Fruit fly (Drosophila melanogaster): ENCODE data around the gene CG6638.

The CG6638 gene

dm6 chr3L:8546355-8546771, 29.5 kb downstream of the CG6638 start (continued):
- peak; percentile 58 for TF ChIP-seq shn (GFP tag; optimal IDR thresholded peaks at IDR 0.05)
- no peak for TF ChIP-seq klu (GFP tag; IDR thresholded peaks at IDR 0.05)
- no peak for TF ChIP-seq CG11696 (GFP tag; IDR thresholded peaks at IDR 0.05)
- no peak for TF ChIP-seq Doc3 (GFP tag; IDR thresholded peaks at IDR 0.05; ENCODE audit: partially characterized antibody)
- TF ChIP-seq HLHmδ (GFP tag; optimal IDR thresholded peaks at IDR 0.05), result no peak
- no peak for TF ChIP-seq eve (GFP tag; optimal IDR thresholded peaks at IDR 0.05)
- TF ChIP-seq GATAe (GFP tag; conservative IDR thresholded peaks at IDR 0.05), result no peak
- no peak for TF ChIP-seq CG6854 (GFP tag; optimal IDR thresholded peaks at IDR 0.05)
- TF ChIP-seq CG2875 (GFP tag; optimal IDR thresholded peaks at IDR 0.05), result no peak
- no peak for TF ChIP-seq maf-S (GFP tag; optimal IDR thresholded peaks at IDR 0.05)
- TF ChIP-seq CG10979 (tag; optimal IDR thresholded peaks at IDR 0.05), result no peak
- no peak for TF ChIP-seq gcm (GFP tag; optimal IDR thresholded peaks at IDR 0.05)
- no peak for TF ChIP-seq Ptx1 (GFP tag; IDR thresholded peaks at IDR 0.05)
- TF ChIP-seq Dbx (GFP tag; IDR thresholded peaks at IDR 0.05), result peak; percentile 76; the same call in 2 of the 3 replicates
- TF ChIP-seq ERR (GFP tag; optimal IDR thresholded peaks at IDR 0.05), result no peak
- no peak for TF ChIP-seq CG7271 (tag; optimal IDR thresholded peaks at IDR 0.05)
- TF ChIP-seq sim (GFP tag; IDR thresholded peaks at IDR 0.05), result no peak
- no peak for TF ChIP-seq pita (GFP tag; optimal IDR thresholded peaks at IDR 0.05)
- peak; percentile 94 for TF ChIP-seq Trl (optimal IDR thresholded peaks at IDR 0.05)
- TF ChIP-seq Trl (GFP tag; optimal IDR thresholded peaks at IDR 0.05), result no peak
- TF ChIP-seq CG2129 (GFP tag; IDR thresholded peaks at IDR 0.05; ENCODE audit: partially characterized antibody), result no peak
- no peak for TF ChIP-seq bcd (GFP tag; optimal IDR thresholded peaks at IDR 0.05)
- TF ChIP-seq dmrt99B (tag; optimal IDR thresholded peaks at IDR 0.05), result no peak
- 0 out of 2 replicates have a peak, but pooled peaks have one; percentile 16 for TF ChIP-seq CG10321 (GFP tag; IDR thresholded peaks at IDR 0.05)
- no peak for TF ChIP-seq cad (GFP tag; optimal IDR thresholded peaks at IDR 0.05)
- peak; percentile 24 for TF ChIP-seq caup (GFP tag; optimal IDR thresholded peaks at IDR 0.05; ENCODE audit: severe bottlenecking)
- no peak for TF ChIP-seq CG3065 (GFP tag; optimal IDR thresholded peaks at IDR 0.05)
- TF ChIP-seq CG17612 (GFP tag; IDR thresholded peaks at IDR 0.05), result no peak
- no peak for TF ChIP-seq Atf-2 (GFP tag; optimal IDR thresholded peaks at IDR 0.05)
- TF ChIP-seq Nf-YA (GFP tag; IDR thresholded peaks at IDR 0.05), result 0 out of 2 replicates have a peak, but pooled peaks have one; percentile 11
- TF ChIP-seq CG15269 (tag; optimal IDR thresholded peaks at IDR 0.05), result no peak
- no peak for TF ChIP-seq CG10366 (GFP tag; IDR thresholded peaks at IDR 0.05)
- no peak for TF ChIP-seq CG18476 (GFP tag; optimal IDR thresholded peaks at IDR 0.05)
- no peak for TF ChIP-seq CG1647 (GFP tag; optimal IDR thresholded peaks at IDR 0.05)
- TF ChIP-seq CG10543 (GFP tag; optimal IDR thresholded peaks at IDR 0.05), result peak; percentile 58
- TF ChIP-seq az2 (GFP tag; optimal IDR thresholded peaks at IDR 0.05), result no peak
- TF ChIP-seq ara (GFP tag; IDR thresholded peaks at IDR 0.05), result no peak
- TF ChIP-seq CG2199 (GFP tag; IDR thresholded peaks at IDR 0.05), result 0 out of 3 replicates have a peak, but pooled peaks have one; percentile 34
- peak; percentile 62 for TF ChIP-seq corto (GFP tag; optimal IDR thresholded peaks at IDR 0.05)
- TF ChIP-seq CG31365 (tag; optimal IDR thresholded peaks at IDR 0.05), result no peak
- TF ChIP-seq Gug (GFP tag; IDR thresholded peaks at IDR 0.05), result no peak
- TF ChIP-seq Antp (GFP tag; optimal IDR thresholded peaks at IDR 0.05), result no peak
- TF ChIP-seq nom (GFP tag; optimal IDR thresholded peaks at IDR 0.05), result peak; percentile 89
- TF ChIP-seq ems (GFP tag; optimal IDR thresholded peaks at IDR 0.05), result no peak
- TF ChIP-seq CG17829 (tag; optimal IDR thresholded peaks at IDR 0.05), result no peak
- peak; percentile 30; the same call in 1 of the 2 replicates for TF ChIP-seq onecut (GFP tag; IDR thresholded peaks at IDR 0.05)
- peak; percentile 79 for TF ChIP-seq Jarid2 (GFP tag; optimal IDR thresholded peaks at IDR 0.05)
- no peak for TF ChIP-seq Hmr (GFP tag; optimal IDR thresholded peaks at IDR 0.05)
- TF ChIP-seq chif (GFP tag; optimal IDR thresholded peaks at IDR 0.05), result no peak
- TF ChIP-seq tll (GFP tag; optimal IDR thresholded peaks at IDR 0.05), result no peak
- no peak for TF ChIP-seq CG5180 (GFP tag; optimal IDR thresholded peaks at IDR 0.05)
